Worm (Caenorhabditis elegans) whole organism, mixed stage, embryonic: ENCODE measurements around the gene scl-9.

Experiments
- M03D4.4 ChIP-seq: sonication (generic microtip); optimal IDR thresholded peaks from 2 replicates; lab custom pipeline; 2017; ENCODE audit warnings: mild to moderate bottlenecking, missing genetic modification characterization, missing compliant biosample characterization
- bed-3 ChIP-seq: fragments of 200-800 bp; sonication (Bioruptor generic); optimal IDR thresholded peaks from 3 replicates; lab custom pipeline; 2018; ENCODE audit warnings: mild to moderate bottlenecking, missing genetic modification characterization, moderate library complexity, missing compliant biosample characterization
- blmp-1 ChIP-seq: fragments of 150-350 bp; optimal IDR thresholded peaks from 2 replicates; lab custom pipeline; 2014; ENCODE audit warnings: missing biosample characterization, missing genetic modification characterization
- ceh-39 ChIP-seq: fragments of 150-350 bp; optimal IDR thresholded peaks from 2 replicates; lab custom pipeline; 2014; ENCODE audit warnings: missing biosample characterization, missing genetic modification characterization
- ceh-43 ChIP-seq: fragments of 200-800 bp; sonication (Bioruptor generic); optimal IDR thresholded peaks from 2 replicates; lab custom pipeline; 2018; ENCODE audit warnings: mild to moderate bottlenecking, missing genetic modification characterization, moderate library complexity, missing compliant biosample characterization
- ceh-83 ChIP-seq: fragments of 200-800 bp; sonication (Bioruptor generic); optimal IDR thresholded peaks from 2 replicates; lab custom pipeline; 2018; ENCODE audit warnings: mild to moderate bottlenecking, missing genetic modification characterization, missing compliant biosample characterization
- ces-1 ChIP-seq: fragments of 150-350 bp; optimal IDR thresholded peaks from 2 replicates; lab custom pipeline; 2014; ENCODE audit warnings: missing biosample characterization, missing genetic modification reagents, missing genetic modification characterization
- drap-1 ChIP-seq: fragments of 200-800 bp; sonication (Bioruptor generic); optimal IDR thresholded peaks from 3 replicates; lab custom pipeline; 2018; ENCODE audit warnings: mild to moderate bottlenecking, missing genetic modification characterization, missing compliant biosample characterization
- elt-1 ChIP-seq: sonication (generic microtip); optimal IDR thresholded peaks from 2 replicates; lab custom pipeline; 2017; ENCODE audit warnings: missing genetic modification characterization, mild to moderate bottlenecking, missing compliant biosample characterization, antibody characterized with exemption, moderate library complexity, borderline replicate concordance; ENCODE audit not compliant: insufficient read depth
- elt-3 ChIP-seq: fragments of 150-350 bp; optimal IDR thresholded peaks from 2 replicates; lab custom pipeline; 2014; ENCODE audit warnings: missing biosample characterization, missing genetic modification characterization
- flh-1 ChIP-seq: fragments of 200-800 bp; sonication (Bioruptor generic); optimal IDR thresholded peaks from 2 replicates; lab custom pipeline; 2018; ENCODE audit warnings: mild to moderate bottlenecking, missing genetic modification characterization, moderate library complexity, missing compliant biosample characterization
- hlh-1 ChIP-seq: fragments of 150-350 bp; optimal IDR thresholded peaks from 2 replicates; lab custom pipeline; 2014; ENCODE audit warnings: missing biosample characterization, missing genetic modification reagents, missing genetic modification characterization
- lin-13 ChIP-seq: fragments of 150-350 bp; optimal IDR thresholded peaks from 2 replicates; lab custom pipeline; 2014; ENCODE audit warnings: missing biosample characterization, missing genetic modification characterization
- lin-32 ChIP-seq: fragments of 200-800 bp; sonication (Bioruptor generic); optimal IDR thresholded peaks from 2 replicates; lab custom pipeline; 2018; ENCODE audit warnings: mild to moderate bottlenecking, missing genetic modification characterization, missing compliant biosample characterization
- lsy-2 ChIP-seq: fragments of 150-350 bp; optimal IDR thresholded peaks from 2 replicates; lab custom pipeline; 2014; ENCODE audit warnings: missing biosample characterization, missing genetic modification characterization
- mab-5 ChIP-seq: fragments of 150-350 bp; optimal IDR thresholded peaks from 2 replicates; lab custom pipeline; 2014; ENCODE audit warnings: missing biosample characterization, missing genetic modification characterization
- mls-2 ChIP-seq: sonication (generic microtip); optimal IDR thresholded peaks from 2 replicates; lab custom pipeline; 2016; ENCODE audit warnings: mild to moderate bottlenecking, missing genetic modification characterization, moderate library complexity, missing compliant biosample characterization
- nhr-12 ChIP-seq: fragments of 150-350 bp; optimal IDR thresholded peaks from 2 replicates; lab custom pipeline; 2014; ENCODE audit warnings: missing biosample characterization, missing genetic modification characterization
- nhr-2 ChIP-seq: fragments of 150-350 bp; optimal IDR thresholded peaks from 2 replicates; lab custom pipeline; 2014; ENCODE audit warnings: missing biosample characterization, missing genetic modification characterization
- nhr-237 ChIP-seq: fragments of 150-350 bp; optimal IDR thresholded peaks from 2 replicates; lab custom pipeline; 2014; ENCODE audit warnings: missing biosample characterization, missing genetic modification characterization
- nhr-28 ChIP-seq: fragments of 150-350 bp; optimal IDR thresholded peaks from 2 replicates; lab custom pipeline; 2014; ENCODE audit warnings: missing biosample characterization, missing genetic modification characterization
- nhr-76 ChIP-seq: sonication (generic microtip); optimal IDR thresholded peaks from 2 replicates; lab custom pipeline; 2017; ENCODE audit warnings: missing biosample characterization, missing genetic modification characterization
- pha-4 ChIP-seq: fragments of 150-350 bp; optimal IDR thresholded peaks from 2 replicates; lab custom pipeline; 2018; ENCODE audit warnings: missing biosample characterization, missing genetic modification reagents, missing genetic modification characterization
- sem-2 ChIP-seq: fragments of 200-800 bp; sonication (Bioruptor generic); optimal IDR thresholded peaks from 2 replicates; lab custom pipeline; 2018; ENCODE audit warnings: mild to moderate bottlenecking, missing genetic modification characterization, missing compliant biosample characterization
- snpc-4 ChIP-seq: fragments of 150-350 bp; optimal IDR thresholded peaks from 2 replicates; lab custom pipeline; 2014; ENCODE audit warnings: missing biosample characterization, missing genetic modification characterization
- sptf-1 ChIP-seq: sonication (generic microtip); optimal IDR thresholded peaks from 2 replicates; lab custom pipeline; 2017; ENCODE audit warnings: mild to moderate bottlenecking, missing genetic modification characterization, moderate library complexity, missing compliant biosample characterization
- tbx-8 ChIP-seq: fragments of 200-800 bp; sonication (Bioruptor generic); optimal IDR thresholded peaks from 2 replicates; lab custom pipeline; 2018; ENCODE audit warnings: mild to moderate bottlenecking, missing genetic modification characterization, moderate library complexity, missing compliant biosample characterization
- unc-120 ChIP-seq: sonication (generic microtip); optimal IDR thresholded peaks from 2 replicates; lab custom pipeline; 2017; ENCODE audit warnings: missing genetic modification characterization, missing compliant biosample characterization; ENCODE audit not compliant: poor library complexity, severe bottlenecking
- unc-39 ChIP-seq: fragments of 150-350 bp; optimal IDR thresholded peaks from 2 replicates; lab custom pipeline; 2014; ENCODE audit warnings: missing biosample characterization, missing genetic modification characterization
- unc-62 ChIP-seq: fragments of 150-350 bp; optimal IDR thresholded peaks from 2 replicates; lab custom pipeline; 2014; ENCODE audit warnings: missing biosample characterization, missing genetic modification reagents, missing genetic modification characterization
- zip-8 ChIP-seq: fragments of 150-350 bp; optimal IDR thresholded peaks from 2 replicates; lab custom pipeline; 2014; ENCODE audit warnings: missing biosample characterization, missing genetic modification characterization
- ztf-11 ChIP-seq: fragments of 150-350 bp; optimal IDR thresholded peaks from 2 replicates; lab custom pipeline; 2014; ENCODE audit warnings: missing biosample characterization, missing genetic modification characterization

scl-9 gene

DNA sequence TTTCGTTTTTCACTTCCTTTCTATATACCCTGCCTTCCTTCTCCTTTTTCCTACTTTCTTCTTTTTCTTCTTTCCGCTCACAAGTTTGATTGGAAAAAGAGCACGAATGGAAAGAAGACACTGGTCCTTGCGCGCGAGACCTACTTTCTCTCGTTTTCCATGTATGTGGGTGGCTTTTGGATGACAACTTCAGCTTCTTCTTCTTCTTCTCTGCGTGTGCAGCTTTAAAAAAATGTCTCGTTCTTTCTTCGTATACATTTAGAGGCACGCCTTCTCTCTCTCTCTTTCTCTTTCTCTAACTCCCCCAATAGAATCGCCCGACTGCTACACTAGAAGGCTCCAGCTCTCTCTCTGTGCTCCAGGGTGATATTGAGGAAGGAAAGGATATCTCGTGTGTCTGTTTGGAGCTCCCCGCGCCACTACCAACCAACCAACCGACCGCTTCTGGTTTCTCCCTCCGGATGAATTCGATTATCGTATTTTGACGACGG lies 21.1 kb upstream of the scl-9 start:
- TF ChIP-seq lin-13 (tag; lab: Kevin White, UChicago) = no peak
- no peak for TF ChIP-seq lsy-2
- TF ChIP-seq flh-1 (GFP tag; lab: Kevin White, UChicago) = no peak
- TF ChIP-seq nhr-2 = no peak
- TF ChIP-seq ces-1 (GFP tag; lab: Kevin White, UChicago) = peak; percentile 89
- TF ChIP-seq sptf-1 = peak; percentile 47
- TF ChIP-seq unc-120 (tag; lab: Kevin White, UChicago) = no peak
- no peak for TF ChIP-seq ceh-43 (GFP tag; lab: Kevin White, UChicago)
- no peak for TF ChIP-seq hlh-1 (tag; lab: Kevin White, UChicago)
- TF ChIP-seq M03D4.4 (tag; lab: Kevin White, UChicago) = peak; percentile 35
- TF ChIP-seq snpc-4 (tag; lab: Kevin White, UChicago) = no peak
- TF ChIP-seq lin-32 (GFP tag; lab: Kevin White, UChicago) = no peak
- no peak for TF ChIP-seq zip-8 (tag; lab: Kevin White, UChicago)
- TF ChIP-seq tbx-8 (GFP tag; lab: Kevin White, UChicago) = no peak
- TF ChIP-seq mab-5 = no peak
- TF ChIP-seq nhr-237 (tag; lab: Kevin White, UChicago) = no peak
- no peak for TF ChIP-seq unc-39
- TF ChIP-seq nhr-12 (tag; lab: Kevin White, UChicago) = no peak
- TF ChIP-seq mls-2 (tag; lab: Kevin White, UChicago) = no peak
- no peak for TF ChIP-seq nhr-28 (tag; lab: Kevin White, UChicago)
- no peak for TF ChIP-seq bed-3
- TF ChIP-seq drap-1 = no peak
- no peak for TF ChIP-seq ceh-83 (GFP tag; lab: Kevin White, UChicago)
- no peak for TF ChIP-seq pha-4 (tag; lab: Kevin White, UChicago)
- TF ChIP-seq ztf-11 (tag; lab: Kevin White, UChicago) = no peak
- no peak for TF ChIP-seq unc-62
- no peak for TF ChIP-seq elt-3 (tag; lab: Kevin White, UChicago)
- TF ChIP-seq, all 35 proteins: peak for 3

DNA sequence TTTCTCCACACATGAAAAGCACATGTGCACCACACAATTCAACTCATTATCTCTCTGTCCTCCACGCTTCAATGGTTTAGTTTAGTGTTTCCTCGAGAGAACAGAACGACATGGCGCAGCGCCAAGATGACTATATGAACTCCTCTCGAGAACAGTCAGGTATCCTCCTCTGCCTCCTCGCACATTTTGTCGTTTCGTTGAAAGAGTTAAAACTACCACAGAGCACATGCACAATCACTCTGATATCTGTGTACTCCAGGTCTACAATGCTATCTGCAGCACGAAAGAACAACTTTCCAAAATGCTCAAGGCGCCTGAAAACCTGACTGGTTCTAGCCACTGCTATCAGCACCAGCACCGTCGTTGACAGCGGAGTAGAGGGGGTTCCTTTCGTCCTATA lies 20.2 kb upstream of the scl-9 start:
- TF ChIP-seq sptf-1 (no peak), sem-2 (no peak), elt-3 (tag; lab: Kevin White, UChicago) (no peak), snpc-4 (tag; lab: Kevin White, UChicago) (no peak), nhr-76 (no peak), M03D4.4 (tag; lab: Kevin White, UChicago) (no peak), ceh-83 (GFP tag; lab: Kevin White, UChicago) (no peak), ceh-39 (no peak), ces-1 (GFP tag; lab: Kevin White, UChicago) (no peak), unc-62 (no peak), drap-1 (no peak), tbx-8 (GFP tag; lab: Kevin White, UChicago) (no peak), lin-13 (tag; lab: Kevin White, UChicago) (no peak), nhr-12 (tag; lab: Kevin White, UChicago) (no peak), mab-5 (no peak), ceh-43 (GFP tag; lab: Kevin White, UChicago) (no peak), nhr-28 (tag; lab: Kevin White, UChicago) (no peak), blmp-1 (tag; lab: Kevin White, UChicago) (no peak), nhr-237 (tag; lab: Kevin White, UChicago) (no peak)

DNA sequence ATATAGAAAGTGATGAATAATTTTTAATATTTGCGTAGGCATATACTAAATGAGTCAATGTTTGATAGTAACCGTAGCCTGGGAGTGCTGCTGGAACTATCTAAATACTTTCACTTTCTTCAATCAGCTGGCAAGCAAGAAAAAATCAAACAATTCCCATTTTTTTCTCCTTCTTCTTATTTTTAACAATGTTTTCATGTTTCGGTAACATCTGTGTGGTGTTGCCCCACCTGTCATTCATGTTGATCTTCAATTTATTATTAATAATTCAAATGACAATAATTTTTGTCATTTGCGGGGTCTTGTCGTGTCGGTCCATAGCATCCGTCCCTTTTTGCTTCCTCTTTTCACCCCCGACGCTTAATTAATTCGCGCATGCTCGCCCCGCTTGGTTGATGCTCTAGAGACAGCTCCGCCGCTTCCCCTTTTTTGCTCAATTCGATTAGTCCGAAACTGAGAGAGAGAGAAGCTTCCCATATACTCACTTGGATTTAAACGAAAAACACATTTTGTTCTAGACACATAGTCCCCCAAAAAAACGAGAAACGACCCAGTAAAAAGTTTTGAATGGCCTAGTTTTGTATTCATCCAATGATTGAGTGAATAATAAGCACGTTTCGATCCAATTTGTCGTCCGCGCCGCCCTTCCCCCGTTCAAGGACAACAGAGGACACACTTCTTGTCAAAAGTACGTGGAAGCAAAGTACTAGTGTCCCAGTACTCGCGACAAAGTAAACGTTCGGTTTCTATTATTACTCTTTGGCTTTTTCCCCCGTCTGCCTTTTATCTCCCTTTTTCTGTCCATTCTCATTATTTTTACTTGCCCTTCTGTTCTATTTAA lies 18.9 kb upstream of the scl-9 start:
- TF ChIP-seq unc-62 (peak; percentile 10), unc-39 (no peak), ztf-11 (tag; lab: Kevin White, UChicago) (no peak), sem-2 (no peak), elt-1 (tag; lab: Kevin White, UChicago) (no peak), mls-2 (tag; lab: Kevin White, UChicago) (peak; percentile 62), nhr-237 (tag; lab: Kevin White, UChicago) (no peak), hlh-1 (tag; lab: Kevin White, UChicago) (no peak), lin-13 (tag; lab: Kevin White, UChicago) (no peak), sptf-1 (no peak), ces-1 (GFP tag; lab: Kevin White, UChicago) (peak; percentile 75), ceh-83 (GFP tag; lab: Kevin White, UChicago) (no peak)
